Fruit fly (Drosophila melanogaster) whole organism, wandering third instar larva: ENCODE results near the gene Cypl.

Experiments
- CG32264 ChIP-seq: fragments of 200-800 bp; sonication (Bioruptor generic); optimal IDR thresholded peaks from 2 replicates; lab custom pipeline; 2016; ENCODE audit warnings: missing biosample characterization, missing genetic modification characterization
- GATAd ChIP-seq: sonication (Bioruptor generic); optimal IDR thresholded peaks from 2 replicates; lab custom pipeline; 2016; ENCODE audit warnings: missing biosample characterization, missing genetic modification characterization
- HLH106 ChIP-seq: fragments of 200-800 bp; optimal IDR thresholded peaks from 3 replicates; lab custom pipeline; 2019; ENCODE audit warnings: missing biosample characterization, mild to moderate bottlenecking, missing genetic modification characterization, moderate library complexity
- Rel ChIP-seq, 2 experiments: fragments of 200-800 bp; sonication (Bioruptor generic) in 1 of 2; optimal IDR thresholded peaks; 2 replicates in 1 of 2; 3 replicates in 1 of 2; lab custom pipeline; 2016 to 2019; ENCODE audit warnings: mild to moderate bottlenecking in 2 of 2, missing biosample characterization in 2 of 2, missing genetic modification characterization in 2 of 2, moderate library complexity in 1 of 2
- foxo ChIP-seq, 2 experiments: fragments of 200-800 bp; sonication (Bioruptor generic); optimal IDR thresholded peaks; 2 replicates in 1 of 2; 3 replicates in 1 of 2; lab custom pipeline; 2016 to 2017; ENCODE audit warnings: missing biosample characterization in 2 of 2, missing genetic modification characterization in 2 of 2
- psq ChIP-seq: fragments of 200-800 bp; sonication (Bioruptor generic); optimal IDR thresholded peaks from 3 replicates; lab custom pipeline; 2017; ENCODE audit warnings: missing biosample characterization, mild to moderate bottlenecking, missing genetic modification characterization, moderate library complexity
- rgr ChIP-seq: fragments of 200-800 bp; sonication (Bioruptor generic); optimal IDR thresholded peaks from 3 replicates; lab custom pipeline; 2016; ENCODE audit warnings: missing biosample characterization, mild to moderate bottlenecking, missing genetic modification characterization
- usp ChIP-seq: fragments of >200 bp; optimal IDR thresholded peaks from 2 replicates; lab custom pipeline; 2017; ENCODE audit warnings: missing biosample characterization, missing genetic modification characterization

- no peak for TF ChIP-seq Rel (GFP tag; optimal IDR thresholded peaks at IDR 0.05; lab: Kevin White, UChicago)
- TF ChIP-seq Rel (tag; optimal IDR thresholded peaks at IDR 0.05; lab: Kevin White, UChicago) = no peak
- no peak for TF ChIP-seq GATAd
- no peak for TF ChIP-seq psq
- TF ChIP-seq CG32264 (GFP tag; lab: Kevin White, UChicago) = no peak
- no peak for TF ChIP-seq rgr (GFP tag; lab: Kevin White, UChicago)
- no peak for TF ChIP-seq HLH106
- no peak for TF ChIP-seq usp
- no peak for TF ChIP-seq foxo (GFP tag; optimal IDR thresholded peaks at IDR 0.05; lab: Kevin White, UChicago)
Observed at dm6 chr3L:563951-564350, 21.2 kb upstream of the Cypl start.
